Worm (Caenorhabditis elegans) whole organism, L1 larva: ENCODE results near the gene ttr-44.

Experiments
- C16A3.4 ChIP-seq: fragments of 150-350 bp; optimal IDR thresholded peaks from 2 replicates; lab custom pipeline; 2014; ENCODE audit warnings: missing biosample characterization, missing genetic modification characterization
- F16B12.6 ChIP-seq: fragments of 150-350 bp; optimal IDR thresholded peaks from 2 replicates; lab custom pipeline; 2014; ENCODE audit warnings: missing biosample characterization, missing genetic modification characterization
- aha-1 ChIP-seq: fragments of 150-350 bp; optimal IDR thresholded peaks from 2 replicates; lab custom pipeline; 2014; ENCODE audit warnings: missing biosample characterization, missing genetic modification characterization
- alr-1 ChIP-seq: fragments of 200-800 bp; sonication (Bioruptor generic); optimal IDR thresholded peaks from 2 replicates; lab custom pipeline; 2018; ENCODE audit warnings: borderline replicate concordance, mild to moderate bottlenecking, missing genetic modification characterization, missing compliant biosample characterization
- aly-2 ChIP-seq: fragments of 150-350 bp; optimal IDR thresholded peaks from 2 replicates; lab custom pipeline; 2014; ENCODE audit warnings: missing biosample characterization, missing genetic modification characterization
- blmp-1 ChIP-seq: fragments of 150-350 bp; optimal IDR thresholded peaks from 2 replicates; lab custom pipeline; 2014; ENCODE audit warnings: missing biosample characterization, missing genetic modification characterization
- ceh-8 ChIP-seq: fragments of 200-800 bp; sonication (Bioruptor generic); optimal IDR thresholded peaks from 2 replicates; lab custom pipeline; 2018; ENCODE audit warnings: mild to moderate bottlenecking, missing genetic modification characterization, moderate library complexity, missing compliant biosample characterization
- ceh-88 ChIP-seq: fragments of 200-800 bp; sonication (Bioruptor generic); IDR thresholded peaks from 2 replicates; pipeline ENCODE4 v1.3.6; 2022; ENCODE audit warnings: missing genetic modification characterization, missing compliant biosample characterization
- ceh-90 ChIP-seq: sonication (generic microtip); optimal IDR thresholded peaks from 2 replicates; lab custom pipeline; 2016; ENCODE audit warnings: missing genetic modification characterization, missing compliant biosample characterization
- ces-1 ChIP-seq: fragments of 150-350 bp; optimal IDR thresholded peaks from 2 replicates; lab custom pipeline; 2014; ENCODE audit warnings: missing biosample characterization, missing genetic modification reagents, missing genetic modification characterization
- dpl-1 ChIP-seq, 3 experiments: fragments of 150-350 bp in 2 of 3; sonication (generic microtip) in 1 of 3; optimal IDR thresholded peaks; 2 replicates each; lab custom pipeline; 2014 to 2017; ENCODE audit warnings: missing biosample characterization in 3 of 3, missing genetic modification characterization in 3 of 3, missing genetic modification reagents in 3 of 3
- efl-1 ChIP-seq, 4 experiments: fragments of 150-350 bp; optimal IDR thresholded peaks in 3 of 4; peaks in 1 of 4; 1 replicate in 1 of 4; 2 replicates in 3 of 4; lab custom pipeline; 2014; ENCODE audit warnings: missing biosample characterization in 2 of 4, missing genetic modification characterization in 2 of 4, missing genetic modification reagents in 2 of 4
- egl-13 ChIP-seq: sonication (generic microtip); optimal IDR thresholded peaks from 2 replicates; lab custom pipeline; 2016; ENCODE audit warnings: missing genotype, missing genetic modification reagents, missing genetic modification characterization, missing compliant biosample characterization
- egl-27 ChIP-seq, 2 experiments: fragments of 150-350 bp in 1 of 2; sonication (generic microtip); optimal IDR thresholded peaks; 3 replicates each; lab custom pipeline; 2017 to 2018; ENCODE audit warnings: missing biosample characterization in 2 of 2, missing genetic modification characterization in 2 of 2, missing genetic modification reagents in 2 of 2
- elt-3 ChIP-seq, 6 experiments: fragments of 150-350 bp in 1 of 6; sonication (generic microtip); optimal IDR thresholded peaks; 2 replicates each; lab custom pipeline; 2017 to 2018; ENCODE audit warnings: missing biosample characterization in 6 of 6, missing genetic modification characterization in 6 of 6, inconsistent platforms in 1 of 6
- ets-5 ChIP-seq: fragments of 200-800 bp; sonication (Bioruptor generic); IDR thresholded peaks from 2 replicates; pipeline ENCODE4 v1.3.6; 2022; ENCODE audit warnings: missing genetic modification characterization, missing compliant biosample characterization
- fkh-8 ChIP-seq: sonication (generic microtip); optimal IDR thresholded peaks from 2 replicates; lab custom pipeline; 2016; ENCODE audit warnings: mild to moderate bottlenecking, missing genetic modification characterization, missing compliant biosample characterization
- fos-1 ChIP-seq: fragments of 150-350 bp; optimal IDR thresholded peaks from 2 replicates; lab custom pipeline; 2014; ENCODE audit warnings: missing biosample characterization, missing genetic modification characterization
- grh-1 ChIP-seq: fragments of 200-800 bp; sonication (Bioruptor generic); IDR thresholded peaks from 2 replicates; pipeline ENCODE4 v1.3.6; 2022; ENCODE audit warnings: missing genetic modification reagents, missing genetic modification characterization, missing compliant biosample characterization
- hlh-17 ChIP-seq: fragments of 200-800 bp; sonication (Bioruptor generic); optimal IDR thresholded peaks from 2 replicates; lab custom pipeline; 2018; ENCODE audit warnings: missing genetic modification characterization, mild to moderate bottlenecking, missing compliant biosample characterization, moderate library complexity, borderline replicate concordance
- hlh-4 ChIP-seq: sonication (generic microtip); optimal IDR thresholded peaks from 2 replicates; lab custom pipeline; 2016; ENCODE audit warnings: mild to moderate bottlenecking, missing genetic modification characterization, missing compliant biosample characterization
- hpl-2 ChIP-seq: fragments of 150-350 bp; optimal IDR thresholded peaks from 2 replicates; lab custom pipeline; 2014; ENCODE audit warnings: missing biosample characterization, missing genetic modification reagents, missing genetic modification characterization
- irx-1 ChIP-seq: sonication (generic microtip); optimal IDR thresholded peaks from 2 replicates; lab custom pipeline; 2016; ENCODE audit warnings: missing genetic modification characterization, missing compliant biosample characterization
- lin-39 ChIP-seq: fragments of 150-350 bp; optimal IDR thresholded peaks from 2 replicates; lab custom pipeline; 2014; ENCODE audit warnings: missing biosample characterization, missing genetic modification reagents, missing genetic modification characterization
- lir-3 ChIP-seq: sonication (generic microtip); optimal IDR thresholded peaks from 2 replicates; lab custom pipeline; 2016; ENCODE audit warnings: mild to moderate bottlenecking, missing genetic modification characterization, moderate library complexity, missing compliant biosample characterization; ENCODE audit not compliant: poor library complexity
- lsy-2 ChIP-seq, 2 experiments: fragments of 150-350 bp; optimal IDR thresholded peaks; 2 replicates each; lab custom pipeline; 2014; ENCODE audit warnings: missing biosample characterization in 2 of 2, missing genetic modification characterization in 2 of 2
- mab-9 ChIP-seq: fragments of 200-800 bp; sonication (Bioruptor generic); IDR thresholded peaks from 2 replicates; pipeline ENCODE4 v1.3.6; 2022; ENCODE audit warnings: missing genetic modification reagents, missing genetic modification characterization, missing compliant biosample characterization
- mep-1 ChIP-seq: fragments of 150-350 bp; optimal IDR thresholded peaks from 2 replicates; lab custom pipeline; 2014; ENCODE audit warnings: missing biosample characterization, missing genetic modification characterization
- nhr-12 ChIP-seq: sonication (generic microtip); optimal IDR thresholded peaks from 2 replicates; lab custom pipeline; 2017; ENCODE audit warnings: missing biosample characterization, missing genetic modification characterization
- nhr-20 ChIP-seq: sonication (generic microtip); optimal IDR thresholded peaks from 2 replicates; lab custom pipeline; 2016; ENCODE audit warnings: mild to moderate bottlenecking, missing genetic modification characterization, missing compliant biosample characterization
- nhr-28 ChIP-seq: fragments of 150-350 bp; optimal IDR thresholded peaks from 2 replicates; lab custom pipeline; 2014; ENCODE audit warnings: missing biosample characterization, missing genetic modification characterization
- nhr-47 ChIP-seq: sonication (generic microtip); optimal IDR thresholded peaks from 2 replicates; lab custom pipeline; 2016; ENCODE audit warnings: mild to moderate bottlenecking, missing genetic modification characterization, moderate library complexity, missing compliant biosample characterization
- nhr-76 ChIP-seq: sonication (generic microtip); optimal IDR thresholded peaks from 2 replicates; lab custom pipeline; 2017; ENCODE audit warnings: missing biosample characterization, missing genetic modification characterization
- nhr-77 ChIP-seq: fragments of 150-350 bp; optimal IDR thresholded peaks from 2 replicates; lab custom pipeline; 2014; ENCODE audit warnings: missing biosample characterization, missing genetic modification characterization
- nhr-84 ChIP-seq: sonication (generic microtip); optimal IDR thresholded peaks from 2 replicates; lab custom pipeline; 2017; ENCODE audit warnings: missing biosample characterization, missing genetic modification characterization
- nhr-90 ChIP-seq: sonication (generic microtip); optimal IDR thresholded peaks from 2 replicates; lab custom pipeline; 2016; ENCODE audit warnings: mild to moderate bottlenecking, missing genetic modification characterization, missing compliant biosample characterization; ENCODE audit not compliant: poor library complexity
- pag-3 ChIP-seq: sonication (generic microtip); optimal IDR thresholded peaks from 2 replicates; lab custom pipeline; 2017; ENCODE audit warnings: missing genetic modification characterization, mild to moderate bottlenecking, missing compliant biosample characterization, antibody characterized with exemption, borderline replicate concordance; ENCODE audit not compliant: insufficient read depth
- pax-3 ChIP-seq: fragments of 200-800 bp; sonication (Bioruptor generic); optimal IDR thresholded peaks from 2 replicates; lab custom pipeline; 2018; ENCODE audit warnings: mild to moderate bottlenecking, missing genetic modification characterization, moderate library complexity, missing compliant biosample characterization
- pqm-1 ChIP-seq: sonication (generic microtip); optimal IDR thresholded peaks from 3 replicates; lab custom pipeline; 2017; ENCODE audit warnings: missing biosample characterization, missing genetic modification characterization
- skn-1 ChIP-seq: fragments of 150-350 bp; optimal IDR thresholded peaks from 2 replicates; lab custom pipeline; 2014; ENCODE audit warnings: missing biosample characterization, missing genetic modification characterization
- snpc-4 ChIP-seq: fragments of 150-350 bp; optimal IDR thresholded peaks from 2 replicates; lab custom pipeline; 2014; ENCODE audit warnings: missing biosample characterization, missing genetic modification characterization
- snu-23 ChIP-seq: sonication (generic microtip); optimal IDR thresholded peaks from 2 replicates; lab custom pipeline; 2016; ENCODE audit warnings: missing genetic modification characterization, missing compliant biosample characterization
- sox-4 ChIP-seq: sonication (generic microtip); optimal IDR thresholded peaks from 2 replicates; lab custom pipeline; 2016; ENCODE audit warnings: missing genetic modification characterization, missing compliant biosample characterization
- sup-37 ChIP-seq: fragments of 200-800 bp; sonication (Bioruptor generic); optimal IDR thresholded peaks from 2 replicates; lab custom pipeline; 2018; ENCODE audit warnings: mild to moderate bottlenecking, missing genetic modification characterization, missing compliant biosample characterization
- tlp-1 ChIP-seq: fragments of 150-350 bp; optimal IDR thresholded peaks from 2 replicates; lab custom pipeline; 2014; ENCODE audit warnings: missing biosample characterization, missing genetic modification characterization
- unc-130 ChIP-seq: fragments of 150-350 bp; optimal IDR thresholded peaks from 2 replicates; lab custom pipeline; 2017; ENCODE audit warnings: missing biosample characterization, missing genetic modification characterization, inconsistent platforms
- unc-30 ChIP-seq: sonication (generic microtip); optimal IDR thresholded peaks from 2 replicates; lab custom pipeline; 2017; ENCODE audit warnings: missing biosample characterization, missing genetic modification characterization
- unc-62 ChIP-seq: fragments of 150-350 bp; optimal IDR thresholded peaks from 2 replicates; lab custom pipeline; 2014; ENCODE audit warnings: missing biosample characterization, missing genetic modification reagents, missing genetic modification characterization
- unc-86 ChIP-seq: sonication (generic microtip); optimal IDR thresholded peaks from 2 replicates; lab custom pipeline; 2016; ENCODE audit warnings: missing genetic modification characterization, missing compliant biosample characterization
- unc-98 ChIP-seq: fragments of 200-800 bp; sonication (Bioruptor generic); IDR thresholded peaks from 2 replicates; pipeline ENCODE4 v1.3.6; 2022; ENCODE audit warnings: missing genetic modification characterization, missing compliant biosample characterization
- xbp-1 ChIP-seq: sonication (generic microtip); optimal IDR thresholded peaks from 2 replicates; lab custom pipeline; 2016; ENCODE audit warnings: missing genetic modification characterization, missing compliant biosample characterization
- zag-1 ChIP-seq: fragments of 150-350 bp; optimal IDR thresholded peaks from 2 replicates; lab custom pipeline; 2014; ENCODE audit warnings: missing biosample characterization, missing genetic modification characterization

The ttr-44 gene

ce11 chrV:13497322-13497847 is 33.2 kb downstream of the ttr-44 start, which contains the start of the genes eea-1 and gut-2 (continued):
- peak; percentile 43 for TF ChIP-seq fos-1 (tag; lab: Kevin White, UChicago)
- TF ChIP-seq alr-1 (tag; lab: Kevin White, UChicago), result no peak
- TF ChIP-seq fkh-8 (tag; lab: Kevin White, UChicago), result no peak
- TF ChIP-seq sox-4 (tag; lab: Kevin White, UChicago), result no peak
- peak; percentile 69 for TF ChIP-seq nhr-47 (tag; lab: Kevin White, UChicago)
- no peak for TF ChIP-seq egl-27 (tag; optimal IDR thresholded peaks at IDR 0.05; lab: Kevin White, UChicago)
- TF ChIP-seq nhr-28 (tag; lab: Kevin White, UChicago), result no peak
- no peak for TF ChIP-seq nhr-76 (tag; lab: Kevin White, UChicago)
- peak; percentile 85 for TF ChIP-seq blmp-1 (tag; lab: Kevin White, UChicago)
- TF ChIP-seq unc-62 (GFP tag; lab: Kevin White, UChicago), result no peak
- no peak for TF ChIP-seq unc-98 (GFP tag; lab: Robert Waterston, UW)
- TF ChIP-seq ceh-90 (tag; lab: Kevin White, UChicago), result no peak
- TF ChIP-seq snpc-4, result peak; percentile 45
- TF ChIP-seq xbp-1 (tag; lab: Kevin White, UChicago), result peak; percentile 55
- no peak for TF ChIP-seq pax-3 (tag; lab: Kevin White, UChicago)
- TF ChIP-seq ces-1 (GFP tag; lab: Kevin White, UChicago), result no peak
- peak; percentile 37 for TF ChIP-seq F16B12.6
- no peak for TF ChIP-seq hpl-2 (GFP tag; lab: Kevin White, UChicago)
- TF ChIP-seq sup-37 (GFP tag; lab: Kevin White, UChicago), result no peak
- TF ChIP-seq dpl-1 (GFP tag; optimal IDR thresholded peaks at IDR 0.05; lab: Kevin White, UChicago), result peak; percentile 56 to 80 (median 73)
- no peak for TF ChIP-seq hlh-4
- TF ChIP-seq zag-1, result no peak
- TF ChIP-seq irx-1, result peak; percentile 37
- peak; percentile 54 for TF ChIP-seq unc-130 (tag; lab: Kevin White, UChicago)
- no peak for TF ChIP-seq lin-39
- no peak for TF ChIP-seq nhr-12 (tag; lab: Kevin White, UChicago)
- peak; percentile 32 for TF ChIP-seq pag-3 (tag; lab: Kevin White, UChicago)
- no peak for TF ChIP-seq tlp-1 (tag; lab: Kevin White, UChicago)
- no peak for TF ChIP-seq ceh-8 (GFP tag; lab: Kevin White, UChicago)
- no peak for TF ChIP-seq mab-9 (GFP tag; lab: Robert Waterston, UW)
- no peak for TF ChIP-seq pqm-1
- peak; percentile 67 to 76 for TF ChIP-seq efl-1 (optimal IDR thresholded peaks at IDR 0.05; lab: Kevin White, UChicago)
- TF ChIP-seq efl-1 (GFP tag; optimal IDR thresholded peaks at IDR 0.05 in 1 of 2; lab: Kevin White, UChicago), result peak; percentile 71 to 91
- TF ChIP-seq skn-1 (tag; lab: Kevin White, UChicago), result peak; percentile 51
- TF ChIP-seq nhr-77 (tag; lab: Kevin White, UChicago), result peak; percentile 51
- no peak for TF ChIP-seq lir-3
- TF ChIP-seq egl-13 (tag; lab: Kevin White, UChicago), result no peak
- peak; percentile 77 for TF ChIP-seq C16A3.4
- no peak for TF ChIP-seq aly-2 (tag; lab: Kevin White, UChicago)
- peak; percentile 88 for TF ChIP-seq snu-23 (GFP tag; lab: Kevin White, UChicago)
- no peak for TF ChIP-seq aha-1 (tag; lab: Kevin White, UChicago)
- TF ChIP-seq ceh-88 (GFP tag; lab: Robert Waterston, UW), result no peak
- TF ChIP-seq lsy-2 (tag; optimal IDR thresholded peaks at IDR 0.05; lab: Kevin White, UChicago), result peak; percentile 80 to 81

- TF ChIP-seq unc-86 (no peak), mep-1 (tag; lab: Kevin White, UChicago) (peak; percentile 2), hlh-17 (GFP tag; lab: Kevin White, UChicago) (no peak), nhr-76 (tag; lab: Kevin White, UChicago) (no peak), nhr-20 (tag; lab: Kevin White, UChicago) (peak; percentile 56), grh-1 (GFP tag; lab: Robert Waterston, UW) (peak; percentile 44), unc-98 (GFP tag; lab: Robert Waterston, UW) (no peak), unc-30 (no peak), efl-1 (optimal IDR thresholded peaks at IDR 0.05; lab: Kevin White, UChicago) (no peak), efl-1 (GFP tag; optimal IDR thresholded peaks at IDR 0.05 in 1 of 2; lab: Kevin White, UChicago) (no peak), elt-3 (tag; optimal IDR thresholded peaks at IDR 0.05; lab: Kevin White, UChicago) (peak in 2 of 6 experiments; percentile 50 to 69), nhr-84 (no peak), aha-1 (tag; lab: Kevin White, UChicago) (no peak), nhr-90 (tag; lab: Kevin White, UChicago) (peak; percentile 29), ets-5 (GFP tag; lab: Robert Waterston, UW) (no peak), alr-1 (tag; lab: Kevin White, UChicago) (no peak), blmp-1 (tag; lab: Kevin White, UChicago) (peak; percentile 96)
These were observed 40.7 kb downstream of the ttr-44 start, which contains the start of gene T10G3.3 for ce11 chrV:13489830-13490229. T10G3.3 (minus strand) TSS chrV:13490199.
